Worm (Caenorhabditis elegans) whole organism, L4 larva: ENCODE data around the gene C53A5.9.
A peak's percentile ranks its signal among the peaks of the same experiment; 100 is the strongest.

Experiments used
- F49E8.2 ChIP-seq: sonication (generic microtip); optimal IDR thresholded peaks from 2 replicates; lab custom pipeline; 2016; ENCODE audit warnings: missing compliant biosample characterization, mild to moderate bottlenecking, missing genetic modification characterization, borderline replicate concordance
- R02D3.7 ChIP-seq: fragments of 150-350 bp; sonication (generic microtip); optimal IDR thresholded peaks from 3 replicates; lab custom pipeline; 2014; ENCODE audit warnings: missing biosample characterization, missing genetic modification characterization
- T26A8.4 ChIP-seq: fragments of 200-800 bp; sonication (Bioruptor generic); IDR thresholded peaks from 2 replicates; pipeline ENCODE4 v1.3.6; 2022; ENCODE audit warnings: missing genetic modification characterization, missing compliant biosample characterization
- Y105C5A.15 ChIP-seq: fragments of 200-800 bp; sonication (Bioruptor generic); IDR thresholded peaks from 2 replicates; pipeline ENCODE4 v1.3.6; 2022; ENCODE audit warnings: missing genetic modification characterization, missing compliant biosample characterization
- Y5F2A.4 ChIP-seq: fragments of 200-800 bp; sonication (Bioruptor generic); optimal IDR thresholded peaks from 2 replicates; lab custom pipeline; 2018; ENCODE audit warnings: mild to moderate bottlenecking, missing genetic modification characterization, missing compliant biosample characterization
- Y75B8A.6 ChIP-seq: fragments of 200-800 bp; sonication (Bioruptor generic); IDR thresholded peaks from 2 replicates; pipeline ENCODE4 v1.3.6; 2022; ENCODE audit warnings: missing genetic modification reagents, missing genetic modification characterization, missing compliant biosample characterization
- ZK337.2 ChIP-seq: fragments of 200-800 bp; sonication (Bioruptor generic); IDR thresholded peaks from 2 replicates; pipeline ENCODE4 v1.3.6; 2022; ENCODE audit warnings: missing genetic modification reagents, missing genetic modification characterization, missing compliant biosample characterization
- aha-1 ChIP-seq: fragments of 150-350 bp; peaks from one replicate; lab custom pipeline; 2014; ENCODE audit warnings: missing biosample characterization, missing genetic modification characterization
- ama-1 ChIP-seq: fragments of 150-350 bp; optimal IDR thresholded peaks from 2 replicates; lab custom pipeline; 2014; ENCODE audit warnings: inconsistent platforms, mixed read lengths
- arid-1 ChIP-seq: fragments of 200-800 bp; sonication (Bioruptor generic); conservative IDR thresholded peaks from 2 replicates; pipeline ENCODE4 v1.3.6; 2022; ENCODE audit warnings: missing genetic modification reagents, missing genetic modification characterization, missing compliant biosample characterization
- ceh-20 ChIP-seq: fragments of 200-800 bp; sonication (Bioruptor generic); IDR thresholded peaks from 2 replicates; pipeline ENCODE4 v1.3.6; 2022; ENCODE audit warnings: missing genetic modification reagents, missing genetic modification characterization, missing compliant biosample characterization
- ceh-44 ChIP-seq: fragments of 200-800 bp; sonication (Bioruptor generic); IDR thresholded peaks from 2 replicates; pipeline ENCODE4 v1.3.6; 2022; ENCODE audit warnings: missing genetic modification reagents, missing genetic modification characterization, missing compliant biosample characterization
- ceh-62 ChIP-seq: sonication (generic microtip); optimal IDR thresholded peaks from 2 replicates; lab custom pipeline; 2017; ENCODE audit warnings: missing biosample characterization, missing genetic modification characterization
- ceh-82 ChIP-seq: sonication (generic microtip); optimal IDR thresholded peaks from 2 replicates; lab custom pipeline; 2017; ENCODE audit warnings: missing biosample characterization, missing genetic modification characterization
- ces-1 ChIP-seq: fragments of 150-350 bp; sonication (generic microtip); optimal IDR thresholded peaks from 4 replicates; lab custom pipeline; 2014; ENCODE audit warnings: missing biosample characterization, missing genetic modification reagents, missing genetic modification characterization
- cey-2 ChIP-seq: sonication (generic microtip); optimal IDR thresholded peaks from 3 replicates; lab custom pipeline; 2017; ENCODE audit warnings: missing genetic modification characterization, mild to moderate bottlenecking, missing compliant biosample characterization, antibody characterized with exemption, borderline replicate concordance; ENCODE audit not compliant: insufficient read depth
- dmd-6 ChIP-seq: fragments of 200-800 bp; sonication (Bioruptor generic); IDR thresholded peaks from 2 replicates; pipeline ENCODE4 v1.3.6; 2022; ENCODE audit warnings: missing genetic modification reagents, missing genetic modification characterization, missing compliant biosample characterization
- dpl-1 ChIP-seq: fragments of 150-350 bp; optimal IDR thresholded peaks from 2 replicates; lab custom pipeline; 2014; ENCODE audit warnings: missing biosample characterization, missing genetic modification reagents, missing genetic modification characterization
- duxl-1 ChIP-seq: sonication (generic microtip); optimal IDR thresholded peaks from 2 replicates; lab custom pipeline; 2016; ENCODE audit warnings: mild to moderate bottlenecking, missing genetic modification characterization, moderate library complexity, missing compliant biosample characterization; ENCODE audit not compliant: poor library complexity
- dve-1 ChIP-seq: sonication (generic microtip); optimal IDR thresholded peaks from 2 replicates; lab custom pipeline; 2017; ENCODE audit warnings: antibody characterized with exemption, mild to moderate bottlenecking, missing genetic modification characterization, missing compliant biosample characterization; ENCODE audit not compliant: insufficient read depth
- egl-27 ChIP-seq: sonication (generic microtip); optimal IDR thresholded peaks from 3 replicates; lab custom pipeline; 2017; ENCODE audit warnings: missing biosample characterization, missing genetic modification reagents, missing genetic modification characterization
- egl-43 ChIP-seq: fragments of 200-800 bp; sonication (Bioruptor generic); IDR thresholded peaks from 2 replicates; pipeline ENCODE4 v1.3.6; 2022; ENCODE audit warnings: missing genetic modification reagents, missing genetic modification characterization, missing compliant biosample characterization
- hlh-30 ChIP-seq: sonication (generic microtip); optimal IDR thresholded peaks from 2 replicates; lab custom pipeline; 2017; ENCODE audit warnings: antibody characterized with exemption, mild to moderate bottlenecking, missing genetic modification characterization, missing compliant biosample characterization; ENCODE audit not compliant: insufficient read depth
- hmg-1.1 ChIP-seq: fragments of 200-800 bp; sonication (Bioruptor generic); IDR thresholded peaks from 2 replicates; pipeline ENCODE4 v1.3.6; 2022; ENCODE audit warnings: missing genetic modification reagents, missing genetic modification characterization, missing compliant biosample characterization
- jun-1 ChIP-seq: fragments of 150-350 bp; optimal IDR thresholded peaks from 2 replicates; lab custom pipeline; 2014; ENCODE audit warnings: missing biosample characterization, missing genetic modification reagents, missing genetic modification characterization
- lim-7 ChIP-seq: fragments of 200-800 bp; sonication (Bioruptor generic); IDR thresholded peaks from 2 replicates; pipeline ENCODE4 v1.3.6; 2022; ENCODE audit warnings: missing genetic modification characterization, missing compliant biosample characterization
- lin-15B ChIP-seq: fragments of 150-350 bp; sonication (generic microtip); optimal IDR thresholded peaks from 3 replicates; lab custom pipeline; 2014; ENCODE audit warnings: missing biosample characterization, missing genetic modification characterization
- lin-38 ChIP-seq: fragments of 200-800 bp; sonication (Bioruptor generic); IDR thresholded peaks from 2 replicates; pipeline ENCODE4 v1.3.6; 2022; ENCODE audit warnings: missing genetic modification reagents, missing genetic modification characterization, missing compliant biosample characterization
- madf-9 ChIP-seq: fragments of 200-800 bp; sonication (Bioruptor generic); conservative IDR thresholded peaks from 2 replicates; pipeline ENCODE4 v1.3.6; 2022; ENCODE audit warnings: missing genetic modification reagents, missing genetic modification characterization, missing compliant biosample characterization
- mdt-29 ChIP-seq: fragments of 200-800 bp; sonication (Bioruptor generic); IDR thresholded peaks from 2 replicates; pipeline ENCODE4 v1.3.6; 2022; ENCODE audit warnings: missing genetic modification reagents, missing genetic modification characterization, missing compliant biosample characterization
- mes-2 ChIP-seq: sonication (generic microtip); optimal IDR thresholded peaks from 2 replicates; lab custom pipeline; 2016; ENCODE audit warnings: missing genotype, mild to moderate bottlenecking, missing genetic modification characterization, missing compliant biosample characterization; ENCODE audit not compliant: poor library complexity, severe bottlenecking
- mxl-2 ChIP-seq: fragments of 200-800 bp; sonication (Bioruptor generic); conservative IDR thresholded peaks from 2 replicates; pipeline ENCODE4 v1.3.6; 2022; ENCODE audit warnings: missing genetic modification reagents, missing genetic modification characterization, missing compliant biosample characterization
- nhr-102 ChIP-seq: sonication (generic microtip); optimal IDR thresholded peaks from 2 replicates; lab custom pipeline; 2016; ENCODE audit warnings: mild to moderate bottlenecking, missing genetic modification characterization, moderate library complexity, missing compliant biosample characterization
- nhr-25 ChIP-seq: sonication (generic microtip); optimal IDR thresholded peaks from 2 replicates; lab custom pipeline; 2017; ENCODE audit warnings: missing genetic modification characterization, mild to moderate bottlenecking, missing compliant biosample characterization, antibody characterized with exemption, moderate library complexity, borderline replicate concordance; ENCODE audit not compliant: insufficient read depth
- nhr-6 ChIP-seq: fragments of 150-350 bp; optimal IDR thresholded peaks from 2 replicates; lab custom pipeline; 2014; ENCODE audit warnings: missing biosample characterization, missing genetic modification characterization
- pha-4 ChIP-seq, 2 experiments: fragments of 150-350 bp in 1 of 2; fragments of 200-800 bp in 1 of 2; sonication (Bioruptor generic) in 1 of 2; IDR thresholded peaks in 1 of 2; optimal IDR thresholded peaks in 1 of 2; 2 replicates each; pipeline versions ENCODE4 v1.3.6 to Lab custom; 2014 to 2022; ENCODE audit warnings: missing genetic modification characterization in 2 of 2, missing genetic modification reagents in 2 of 2, missing biosample characterization in 1 of 2, missing compliant biosample characterization in 1 of 2
- php-3 ChIP-seq: fragments of 200-800 bp; sonication (Bioruptor generic); IDR thresholded peaks from 2 replicates; pipeline ENCODE4 v1.3.6; 2022; ENCODE audit warnings: missing genetic modification reagents, missing genetic modification characterization, missing compliant biosample characterization
- pqm-1 ChIP-seq: sonication (generic microtip); optimal IDR thresholded peaks from 2 replicates; lab custom pipeline; 2017; ENCODE audit warnings: missing biosample characterization, missing genetic modification characterization
- set-16 ChIP-seq: fragments of 200-800 bp; sonication (Bioruptor generic); IDR thresholded peaks from 2 replicates; pipeline ENCODE4 v1.3.6; 2022; ENCODE audit warnings: missing genetic modification reagents, missing genetic modification characterization, missing compliant biosample characterization
- skn-1 ChIP-seq: fragments of 150-350 bp; optimal IDR thresholded peaks from 2 replicates; lab custom pipeline; 2014; ENCODE audit warnings: missing biosample characterization, missing genetic modification characterization
- snpc-4 ChIP-seq: fragments of 150-350 bp; optimal IDR thresholded peaks from 2 replicates; lab custom pipeline; 2014; ENCODE audit warnings: missing biosample characterization, missing genetic modification characterization
- spr-3 ChIP-seq: fragments of 200-800 bp; sonication (Bioruptor generic); optimal IDR thresholded peaks from 2 replicates; lab custom pipeline; 2018; ENCODE audit warnings: mild to moderate bottlenecking, missing genetic modification characterization, missing compliant biosample characterization
- tra-1 ChIP-seq: fragments of 200-800 bp; sonication (Bioruptor generic); IDR thresholded peaks from 2 replicates; pipeline ENCODE4 v1.3.6; 2022; ENCODE audit warnings: missing genetic modification reagents, missing genetic modification characterization, missing compliant biosample characterization
- unc-39 ChIP-seq: sonication (generic microtip); optimal IDR thresholded peaks from 2 replicates; lab custom pipeline; 2017; ENCODE audit warnings: missing biosample characterization, missing genetic modification characterization
- unc-62 ChIP-seq, 3 experiments: fragments of 150-350 bp in 1 of 3; sonication (generic microtip); optimal IDR thresholded peaks in 2 of 3; peaks in 1 of 3; 1 replicate in 1 of 3; 2 replicates in 2 of 3; lab custom pipeline; 2014 to 2017; ENCODE audit warnings: missing biosample characterization in 3 of 3, missing genetic modification characterization in 3 of 3, missing genetic modification reagents in 3 of 3, missing genotype in 1 of 3
- vab-7 ChIP-seq: fragments of 200-800 bp; sonication (Bioruptor generic); IDR thresholded peaks from 2 replicates; pipeline ENCODE4 v1.3.6; 2022; ENCODE audit warnings: missing genetic modification reagents, missing genetic modification characterization, missing compliant biosample characterization
- zag-1 ChIP-seq: fragments of 150-350 bp; optimal IDR thresholded peaks from 2 replicates; lab custom pipeline; 2014; ENCODE audit warnings: missing biosample characterization, missing genetic modification characterization
- zfp-3 ChIP-seq: fragments of 200-800 bp; sonication (Bioruptor generic); conservative IDR thresholded peaks from 2 replicates; pipeline ENCODE4 v1.3.6; 2022; ENCODE audit warnings: missing genetic modification reagents, missing genetic modification characterization, missing compliant biosample characterization
- zip-2 ChIP-seq: fragments of 150-350 bp; optimal IDR thresholded peaks from 2 replicates; lab custom pipeline; 2014; ENCODE audit warnings: missing biosample characterization, missing genetic modification characterization

Gene C53A5.9

DNA sequence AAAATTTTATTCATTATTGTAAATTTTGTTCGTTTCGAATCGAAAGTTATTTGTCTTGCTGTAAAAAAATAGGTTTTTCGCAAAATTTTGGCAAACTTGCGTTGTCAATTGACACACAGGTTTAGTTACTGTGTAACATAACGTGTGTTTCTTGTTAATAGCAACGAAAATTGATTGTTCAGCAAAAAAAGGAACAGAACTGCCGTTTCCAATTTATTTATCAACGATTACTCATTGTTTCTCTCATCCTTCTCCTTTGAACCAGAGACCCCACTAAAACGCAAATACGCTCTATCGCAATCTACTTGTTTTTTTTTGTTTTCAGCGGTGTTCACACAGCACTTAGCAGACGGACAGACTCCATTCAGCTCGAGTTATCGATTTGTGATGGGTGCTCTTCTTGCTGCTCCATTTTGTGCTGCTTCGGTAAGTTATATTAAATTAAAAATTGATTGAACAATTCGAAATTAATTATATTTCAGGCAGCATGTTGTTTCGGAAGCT, 39.1 kb upstream of the C53A5.9 start, which contains the start of gene R11H6.2 (continued):
- TF ChIP-seq duxl-1 (tag; lab: Kevin White, UChicago) (no peak), tra-1 (GFP tag; lab: Robert Waterston, UW) (no peak), zfp-3 (GFP tag; lab: Robert Waterston, UW) (no peak), skn-1 (tag; lab: Kevin White, UChicago) (no peak), pha-4 (GFP tag; IDR thresholded peaks at IDR 0.05; lab: Robert Waterston, UW) (no peak), pha-4 (tag; optimal IDR thresholded peaks at IDR 0.05; lab: Kevin White, UChicago) (peak; percentile 22), cey-2 (no peak), Y105C5A.15 (GFP tag; lab: Robert Waterston, UW) (no peak), lim-7 (GFP tag; lab: Robert Waterston, UW) (no peak), madf-9 (GFP tag; lab: Robert Waterston, UW) (no peak), dmd-6 (GFP tag; lab: Robert Waterston, UW) (no peak), php-3 (GFP tag; lab: Robert Waterston, UW) (no peak), Y5F2A.4 (GFP tag; lab: Kevin White, UChicago) (no peak), egl-27 (tag; lab: Kevin White, UChicago) (no peak), ceh-82 (tag; lab: Kevin White, UChicago) (no peak), mes-2 (tag; lab: Kevin White, UChicago) (peak; percentile 71), ceh-62 (tag; lab: Kevin White, UChicago) (no peak), mxl-2 (no peak), nhr-102 (tag; lab: Kevin White, UChicago) (no peak), F49E8.2 (tag; lab: Kevin White, UChicago) (no peak), set-16 (GFP tag; lab: Robert Waterston, UW) (no peak), dve-1 (peak; percentile 21), hlh-30 (peak; percentile 35), ces-1 (GFP tag; lab: Kevin White, UChicago) (no peak), hmg-1.1 (GFP tag; lab: Robert Waterston, UW) (peak; percentile 54; the same call in 1 of the 2 replicates), zag-1 (tag; lab: Kevin White, UChicago) (no peak), spr-3 (no peak), unc-62 (GFP tag; optimal IDR thresholded peaks at IDR 0.05 in 1 of 2; lab: Kevin White, UChicago) (peak in 1 of 2 experiments; percentile 99), unc-62 (tag; optimal IDR thresholded peaks at IDR 0.05; lab: Kevin White, UChicago) (no peak), dpl-1 (GFP tag; lab: Kevin White, UChicago) (peak; percentile 24), zip-2 (tag; lab: Kevin White, UChicago) (no peak), nhr-25 (tag; lab: Kevin White, UChicago) (no peak), T26A8.4 (no peak), vab-7 (GFP tag; lab: Robert Waterston, UW) (no peak), unc-39 (tag; lab: Kevin White, UChicago) (no peak), jun-1 (tag; lab: Kevin White, UChicago) (no peak), Y75B8A.6 (no peak), ceh-20 (no peak), nhr-6 (tag; lab: Kevin White, UChicago) (peak; percentile 75), egl-43 (GFP tag; lab: Robert Waterston, UW) (no peak), lin-15B (tag; lab: Kevin White, UChicago) (no peak), ama-1 (no peak), ceh-44 (GFP tag; lab: Robert Waterston, UW) (no peak), snpc-4 (tag; lab: Kevin White, UChicago) (no peak), arid-1 (GFP tag; lab: Robert Waterston, UW) (no peak), ZK337.2 (GFP tag; lab: Robert Waterston, UW) (no peak), lin-38 (GFP tag; lab: Robert Waterston, UW) (peak; percentile 78), mdt-29 (GFP tag; lab: Robert Waterston, UW) (no peak), R02D3.7 (tag; lab: Kevin White, UChicago) (no peak), pqm-1 (tag; lab: Kevin White, UChicago) (peak; percentile 3), aha-1 (tag; lab: Kevin White, UChicago) (no peak)
